Fruit fly (Drosophila melanogaster) whole organism, embryonic: ENCODE results near the gene CG46307.

ENCODE experiments used
- Asciz ChIP-seq: fragments of 200-800 bp; sonication (Bioruptor generic); optimal IDR thresholded peaks from 2 replicates; lab custom pipeline; 2017; ENCODE audit warnings: missing biosample characterization, mild to moderate bottlenecking, missing genetic modification characterization, missing genetic modification reagents
- CG10274 ChIP-seq: fragments of 200-800 bp; sonication (Bioruptor generic); optimal IDR thresholded peaks from 3 replicates; lab custom pipeline; 2017; ENCODE audit warnings: missing biosample characterization, mild to moderate bottlenecking, missing genetic modification characterization
- CG11085 ChIP-seq: fragments of 200-800 bp; sonication (Bioruptor generic); IDR thresholded peaks from 2 replicates; pipeline ENCODE4 v1.3.6; 2022; ENCODE audit warnings: missing biosample characterization, missing genetic modification characterization
- CG11560 ChIP-seq: fragments of 200-800 bp; sonication (Bioruptor generic); IDR thresholded peaks from 3 replicates; pipeline ENCODE4 v1.3.6; 2022; ENCODE audit warnings: missing biosample characterization, missing genetic modification characterization
- CG1233 ChIP-seq: fragments of 200-800 bp; sonication (Bioruptor generic); optimal IDR thresholded peaks from 4 replicates; lab custom pipeline; 2018; ENCODE audit warnings: missing biosample characterization, mild to moderate bottlenecking, missing genetic modification characterization
- CG15514 ChIP-seq: fragments of 200-800 bp; sonication (Bioruptor generic); optimal IDR thresholded peaks from 3 replicates; lab custom pipeline; 2017; ENCODE audit warnings: missing biosample characterization, missing genetic modification characterization, mild to moderate bottlenecking, moderate library complexity, missing genetic modification reagents
- CG15696 ChIP-seq: fragments of 200-800 bp; sonication (Bioruptor generic); optimal IDR thresholded peaks from 2 replicates; lab custom pipeline; 2019; ENCODE audit warnings: missing biosample characterization, mild to moderate bottlenecking, missing genetic modification characterization, moderate library complexity
- CG18599 ChIP-seq: fragments of 200-800 bp; sonication (Bioruptor generic); optimal IDR thresholded peaks from 3 replicates; lab custom pipeline; 2017; ENCODE audit warnings: missing biosample characterization, missing genetic modification characterization, mild to moderate bottlenecking, moderate library complexity, missing genetic modification reagents
- CG34224 ChIP-seq: fragments of 200-800 bp; sonication (Bioruptor generic); IDR thresholded peaks from 3 replicates; pipeline ENCODE4 v1.3.6; 2022; ENCODE audit warnings: missing biosample characterization, missing genetic modification characterization; ENCODE audit not compliant: partially characterized antibody
- CG4360 ChIP-seq: fragments of 200-800 bp; sonication (Bioruptor generic); IDR thresholded peaks from 2 replicates; pipeline ENCODE4 v1.3.6; 2022; ENCODE audit warnings: missing biosample characterization, missing genetic modification characterization
- CG6654 ChIP-seq: fragments of 200-800 bp; sonication (Bioruptor generic); optimal IDR thresholded peaks from 2 replicates; lab custom pipeline; 2017; ENCODE audit warnings: missing biosample characterization, mild to moderate bottlenecking, missing genetic modification characterization
- CG6791 ChIP-seq: fragments of 200-800 bp; sonication (Bioruptor generic); IDR thresholded peaks from 3 replicates; pipeline ENCODE4 v1.3.6; 2022; ENCODE audit warnings: missing biosample characterization, missing genetic modification characterization; ENCODE audit not compliant: partially characterized antibody
- CG7271 ChIP-seq: fragments of 200-800 bp; sonication (Bioruptor generic); optimal IDR thresholded peaks from 2 replicates; lab custom pipeline; 2018; ENCODE audit warnings: missing biosample characterization, mild to moderate bottlenecking, missing genetic modification characterization, moderate library complexity
- CG7745 ChIP-seq: fragments of 200-800 bp; sonication (Bioruptor generic); optimal IDR thresholded peaks from 2 replicates; lab custom pipeline; 2018; ENCODE audit warnings: missing biosample characterization, mild to moderate bottlenecking, missing genetic modification characterization, moderate library complexity
- CG7839 ChIP-seq: fragments of 200-800 bp; sonication (Bioruptor generic); optimal IDR thresholded peaks from 3 replicates; lab custom pipeline; 2018; ENCODE audit warnings: missing biosample characterization, mild to moderate bottlenecking, missing genetic modification characterization, moderate library complexity
- CG7987 ChIP-seq: fragments of 200-800 bp; sonication (Bioruptor generic); optimal IDR thresholded peaks from 2 replicates; lab custom pipeline; 2018; ENCODE audit warnings: missing biosample characterization, mild to moderate bottlenecking, missing genetic modification characterization, moderate library complexity
- CG8478 ChIP-seq: fragments of >200 bp; optimal IDR thresholded peaks from 2 replicates; lab custom pipeline; 2018
- CG8765 ChIP-seq: fragments of 200-800 bp; sonication (Bioruptor generic); IDR thresholded peaks from 2 replicates; pipeline ENCODE4 v1.3.6; 2022; ENCODE audit warnings: missing biosample characterization, missing genetic modification characterization
- CG9932 ChIP-seq: fragments of 200-800 bp; sonication (Bioruptor generic); IDR thresholded peaks from 2 replicates; pipeline ENCODE4 v1.3.6; 2022; ENCODE audit warnings: missing biosample characterization, missing genetic modification characterization
- CHES-1-like ChIP-seq: fragments of 200-800 bp; sonication (Bioruptor generic); optimal IDR thresholded peaks from 2 replicates; lab custom pipeline; 2016; ENCODE audit warnings: missing biosample characterization, missing genetic modification characterization
- D19A ChIP-seq: fragments of 200-800 bp; optimal IDR thresholded peaks from 3 replicates; lab custom pipeline; 2019; ENCODE audit warnings: missing biosample characterization, mild to moderate bottlenecking, missing genetic modification characterization, moderate library complexity
- E2f2 ChIP-seq: fragments of 200-800 bp; sonication (Bioruptor generic); IDR thresholded peaks from 2 replicates; pipeline ENCODE4 v1.3.6; 2022; ENCODE audit warnings: missing biosample characterization, missing genetic modification characterization
- Fer1 ChIP-seq: fragments of 200-800 bp; sonication (Bioruptor generic); optimal IDR thresholded peaks from 2 replicates; lab custom pipeline; 2017; ENCODE audit warnings: missing biosample characterization, mild to moderate bottlenecking, missing genetic modification characterization
- H15 ChIP-seq: fragments of 200-800 bp; sonication (Bioruptor generic); IDR thresholded peaks from 3 replicates; pipeline ENCODE4 v1.3.6; 2022; ENCODE audit warnings: missing biosample characterization, missing genetic modification characterization
- Hr3 ChIP-seq: fragments of 200-800 bp; sonication (Bioruptor generic); optimal IDR thresholded peaks from 3 replicates; lab custom pipeline; 2016; ENCODE audit warnings: missing biosample characterization, missing genetic modification characterization
- Lhr ChIP-seq: fragments of 200-800 bp; sonication (Bioruptor generic); optimal IDR thresholded peaks from 3 replicates; lab custom pipeline; 2017; ENCODE audit warnings: mild to moderate bottlenecking, missing biosample characterization, missing genetic modification reagents, missing genetic modification characterization
- Lpt ChIP-seq: fragments of >200 bp; optimal IDR thresholded peaks from 2 replicates; lab custom pipeline; 2018; ENCODE audit warnings: missing biosample characterization, missing genetic modification characterization
- Optix ChIP-seq: fragments of 200-800 bp; sonication (Bioruptor generic); IDR thresholded peaks from 3 replicates; pipeline ENCODE4 v1.3.6; 2022; ENCODE audit warnings: missing biosample characterization, missing genetic modification characterization
- Sin3A ChIP-seq: fragments of >200 bp; optimal IDR thresholded peaks from 2 replicates; lab custom pipeline; 2018
- TFAM ChIP-seq: fragments of 200-800 bp; sonication (Bioruptor generic); optimal IDR thresholded peaks from 2 replicates; lab custom pipeline; 2017; ENCODE audit warnings: missing biosample characterization, missing genetic modification characterization, inconsistent platforms
- abd-A ChIP-seq: fragments of 200-800 bp; sonication (Bioruptor generic); optimal IDR thresholded peaks from 3 replicates; lab custom pipeline; 2019; ENCODE audit warnings: missing biosample characterization, mild to moderate bottlenecking, missing genetic modification characterization, moderate library complexity
- bowl ChIP-seq: fragments of 200-800 bp; sonication (Bioruptor generic); IDR thresholded peaks from 2 replicates; pipeline ENCODE4 v1.3.6; 2022; ENCODE audit warnings: missing biosample characterization, missing genetic modification characterization
- dmrt99B ChIP-seq: fragments of 200-800 bp; sonication (Bioruptor generic); optimal IDR thresholded peaks from 2 replicates; lab custom pipeline; 2018; ENCODE audit warnings: missing biosample characterization, mild to moderate bottlenecking, missing genetic modification characterization, moderate library complexity
- dysf ChIP-seq: fragments of 200-800 bp; sonication (Bioruptor generic); IDR thresholded peaks from 3 replicates; pipeline ENCODE4 v1.3.6; 2022; ENCODE audit warnings: missing biosample characterization, missing genetic modification characterization
- ems ChIP-seq: fragments of 200-800 bp; sonication (Bioruptor generic); optimal IDR thresholded peaks from 3 replicates; lab custom pipeline; 2016; ENCODE audit warnings: missing biosample characterization, missing genetic modification characterization
- en ChIP-seq: fragments of 200-800 bp; sonication (Bioruptor generic); optimal IDR thresholded peaks from 2 replicates; lab custom pipeline; 2016; ENCODE audit warnings: missing biosample characterization, missing genetic modification characterization
- exex ChIP-seq: fragments of 200-800 bp; sonication (Bioruptor generic); optimal IDR thresholded peaks from 4 replicates; lab custom pipeline; 2018; ENCODE audit warnings: missing biosample characterization, mild to moderate bottlenecking, missing genetic modification characterization, moderate library complexity
- grau ChIP-seq: fragments of 200-800 bp; optimal IDR thresholded peaks from 3 replicates; lab custom pipeline; 2019; ENCODE audit warnings: missing biosample characterization, mild to moderate bottlenecking, missing genetic modification characterization, moderate library complexity
- gro ChIP-seq: fragments of 200-800 bp; sonication (Bioruptor generic); optimal IDR thresholded peaks from 2 replicates; lab custom pipeline; 2016; ENCODE audit warnings: missing biosample characterization, missing genetic modification characterization
- ham ChIP-seq: fragments of 200-800 bp; sonication (Bioruptor generic); IDR thresholded peaks from 2 replicates; pipeline ENCODE4 v1.3.6; 2022; ENCODE audit warnings: missing biosample characterization, missing genetic modification characterization
- mld ChIP-seq: fragments of 200-800 bp; sonication (Bioruptor generic); IDR thresholded peaks from 3 replicates; pipeline ENCODE4 v1.3.6; 2022; ENCODE audit warnings: missing biosample characterization, missing genetic modification characterization; ENCODE audit not compliant: partially characterized antibody
- nau ChIP-seq: fragments of 200-800 bp; sonication (Bioruptor generic); optimal IDR thresholded peaks from 3 replicates; lab custom pipeline; 2017; ENCODE audit warnings: missing biosample characterization, mild to moderate bottlenecking, missing genetic modification characterization, missing genetic modification reagents
- p53 ChIP-seq: fragments of 200-800 bp; sonication (Bioruptor generic); optimal IDR thresholded peaks from 2 replicates; lab custom pipeline; 2016; ENCODE audit warnings: missing biosample characterization, missing genetic modification characterization
- rib ChIP-seq: fragments of 200-800 bp; sonication (Bioruptor generic); IDR thresholded peaks from 2 replicates; pipeline ENCODE4 v1.3.6; 2022; ENCODE audit warnings: missing biosample characterization, missing genetic modification characterization
- seq ChIP-seq: fragments of 200-800 bp; sonication (Bioruptor generic); IDR thresholded peaks from 2 replicates; pipeline ENCODE4 v1.3.6; 2022; ENCODE audit warnings: missing biosample characterization, missing genetic modification characterization
- sima ChIP-seq: fragments of 200-800 bp; sonication (Bioruptor generic); optimal IDR thresholded peaks from 2 replicates; lab custom pipeline; 2016; ENCODE audit warnings: missing biosample characterization, missing genetic modification characterization
- sob ChIP-seq: fragments of 200-800 bp; sonication (Bioruptor generic); IDR thresholded peaks from 2 replicates; pipeline ENCODE4 v1.3.6; 2022; ENCODE audit warnings: missing biosample characterization, missing genetic modification characterization
- ssp ChIP-seq: fragments of 200-800 bp; sonication (Bioruptor generic); IDR thresholded peaks from 2 replicates; pipeline ENCODE4 v1.3.6; 2022; ENCODE audit warnings: missing biosample characterization, missing genetic modification characterization
- tll ChIP-seq, 2 experiments: fragments of 200-800 bp in 1 of 2; fragments of >200 bp in 1 of 2; sonication (Bioruptor generic) in 1 of 2; optimal IDR thresholded peaks; 2 replicates each; lab custom pipeline; 2017 to 2019; ENCODE audit warnings: missing biosample characterization in 2 of 2, missing genetic modification characterization in 2 of 2, mild to moderate bottlenecking in 1 of 2, moderate library complexity in 1 of 2
- tna ChIP-seq: fragments of 200-800 bp; sonication (Bioruptor generic); IDR thresholded peaks from 2 replicates; pipeline ENCODE4 v1.3.6; 2022; ENCODE audit warnings: missing biosample characterization, missing genetic modification characterization; ENCODE audit not compliant: partially characterized antibody
- zen2 ChIP-seq: fragments of 200-800 bp; sonication (Bioruptor generic); IDR thresholded peaks from 3 replicates; pipeline ENCODE4 v1.3.6; 2022; ENCODE audit warnings: missing biosample characterization, missing genetic modification characterization; ENCODE audit not compliant: partially characterized antibody

CG46307 gene

dm6 chr2L:21158554-21158953 lies 54.2 kb downstream of the CG46307 start, which contains the start of the genes Coq3 and Pld3 (continued):
- TF ChIP-seq E2f2 (GFP tag; lab: Robert Waterston, UW) (peak; percentile 71), abd-A (tag; lab: Kevin White, UChicago) (no peak), CG8478 (lab: Kevin White, UChicago) (no peak), Sin3A (lab: Kevin White, UChicago) (no peak), Asciz (GFP tag; lab: Kevin White, UChicago) (peak; percentile 80), sima (GFP tag; lab: Kevin White, UChicago) (no peak), tna (no peak), CG7271 (tag; lab: Kevin White, UChicago) (peak; percentile 60), Fer1 (GFP tag; lab: Kevin White, UChicago) (peak; percentile 90), CG6654 (peak; percentile 45), CG7987 (GFP tag; lab: Kevin White, UChicago) (peak; percentile 64), CG11085 (GFP tag; lab: Robert Waterston, UW) (peak; percentile 29; the same call in 1 of the 2 replicates), grau (peak; percentile 83), tll (GFP tag; optimal IDR thresholded peaks at IDR 0.05; lab: Kevin White, UChicago) (no peak), CG8765 (GFP tag; lab: Robert Waterston, UW) (peak; percentile 59; the same call in 1 of the 2 replicates), en (peak; percentile 25), TFAM (GFP tag; lab: Kevin White, UChicago) (no peak), CG9932 (GFP tag; lab: Robert Waterston, UW) (peak; percentile 80), ssp (GFP tag; lab: Robert Waterston, UW) (peak; percentile 48), sob (peak; percentile 83), H15 (GFP tag; lab: Robert Waterston, UW) (peak; percentile 70; the same call in 2 of the 3 replicates), Optix (GFP tag; lab: Robert Waterston, UW) (peak; percentile 74; the same call in 2 of the 3 replicates), nau (GFP tag; lab: Kevin White, UChicago) (no peak), Lpt (no peak), CG1233 (peak; percentile 78), CG10274 (GFP tag; lab: Kevin White, UChicago) (peak; percentile 37), CG6791 (no peak), dmrt99B (tag; lab: Kevin White, UChicago) (peak; percentile 86), CG7839 (peak; percentile 86), ems (peak; percentile 71), bowl (GFP tag; lab: Robert Waterston, UW) (no peak), CG18599 (GFP tag; lab: Kevin White, UChicago) (peak; percentile 93), CG11560 (no peak), seq (GFP tag; lab: Robert Waterston, UW) (peak; percentile 50; the same call in 1 of the 2 replicates), ham (GFP tag; lab: Robert Waterston, UW) (no peak), CG7745 (tag; lab: Kevin White, UChicago) (no peak), CG4360 (GFP tag; lab: Robert Waterston, UW) (peak; percentile 56; the same call in 1 of the 2 replicates), mld (no peak), D19A (tag; lab: Kevin White, UChicago) (peak; percentile 72), dysf (peak; percentile 82), exex (tag; lab: Kevin White, UChicago) (peak; percentile 58), CG15514 (GFP tag; lab: Kevin White, UChicago) (peak; percentile 97), Lhr (GFP tag; lab: Kevin White, UChicago) (peak; percentile 36), CHES-1-like (peak; percentile 68), p53 (GFP tag; lab: Kevin White, UChicago) (no peak), zen2 (GFP tag; lab: Robert Waterston, UW) (no peak), rib (GFP tag; lab: Robert Waterston, UW) (peak; percentile 63), Hr3 (GFP tag; lab: Kevin White, UChicago) (peak; percentile 74), gro (GFP tag; lab: Kevin White, UChicago) (peak; percentile 75), CG15696 (tag; lab: Kevin White, UChicago) (peak; percentile 77), CG34224 (GFP tag; lab: Robert Waterston, UW) (no peak)
